Fruit fly (Drosophila melanogaster) whole organism, embryonic: Measurements from ENCODE around the gene CG14915.

Source experiments
- CG7839 ChIP-seq: fragments of 200-800 bp; sonication (Bioruptor generic); optimal IDR thresholded peaks from 3 replicates; lab custom pipeline; 2018; ENCODE audit warnings: missing biosample characterization, mild to moderate bottlenecking, missing genetic modification characterization, moderate library complexity
- HLHmδ ChIP-seq: fragments of 200-800 bp; sonication (Bioruptor generic); optimal IDR thresholded peaks from 2 replicates; lab custom pipeline; 2018; ENCODE audit warnings: missing biosample characterization, mild to moderate bottlenecking, missing genetic modification characterization, moderate library complexity
- Mrtf ChIP-seq: fragments of 200-800 bp; sonication (Bioruptor generic); IDR thresholded peaks from 3 replicates; pipeline ENCODE4 v1.3.6; 2022; ENCODE audit warnings: missing biosample characterization, missing genetic modification characterization

DNA sequence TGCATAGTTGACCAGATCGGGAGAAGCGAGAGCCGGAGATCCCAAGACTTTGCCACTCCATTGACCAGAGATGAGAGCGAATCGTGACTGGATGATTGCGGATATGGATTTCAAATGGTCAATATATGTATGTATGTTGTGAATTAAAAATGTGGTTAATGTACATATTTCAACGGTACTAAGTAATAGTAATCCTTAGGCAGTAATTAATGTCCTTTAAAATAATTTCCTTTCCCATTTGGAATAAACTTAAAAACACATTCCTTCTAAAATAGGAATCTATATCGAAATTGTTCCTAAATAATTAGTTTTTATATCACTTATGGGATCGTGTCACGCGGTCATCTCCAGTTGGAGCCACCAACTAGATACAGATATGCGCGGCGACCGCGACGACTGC lies 3.1 kb downstream of the CG14915 start:
- TF ChIP-seq CG7839 (tag; lab: Kevin White, UChicago) = no peak
- TF ChIP-seq HLHmδ (GFP tag; lab: Kevin White, UChicago) = no peak
- no peak for TF ChIP-seq Mrtf (GFP tag; lab: Robert Waterston, UW)
